Worm (Caenorhabditis elegans): ENCODE results near the gene txt-13.

DNA sequence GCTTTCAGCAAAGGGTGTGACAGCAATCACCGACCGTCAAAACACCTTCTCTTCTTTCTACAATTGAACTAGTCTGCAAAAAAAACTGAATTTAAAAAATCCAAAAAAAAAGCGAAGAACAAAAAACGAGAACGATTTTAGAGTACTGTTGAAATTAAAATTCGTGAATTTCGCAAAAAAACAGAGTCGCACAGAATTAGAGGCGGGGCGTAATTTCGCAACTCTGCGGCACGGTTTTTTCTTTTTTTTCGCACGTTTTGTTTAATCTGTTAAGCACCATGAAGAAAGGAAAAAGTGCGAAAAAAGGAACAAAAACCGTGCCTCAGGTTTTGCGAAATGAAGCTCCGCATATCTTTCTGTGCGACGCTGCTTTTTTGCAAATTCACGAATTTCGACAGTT, 15.4 kb upstream of the txt-13 start, which contains the start of gene mnk-1:
- no peak for TF ChIP-seq unc-3 (GFP tag; conservative IDR thresholded peaks at IDR 0.05)
- no peak for TF ChIP-seq unc-3 (tag; optimal IDR thresholded peaks at IDR 0.05)
- no peak for TF ChIP-seq nfya-1 (tag; optimal IDR thresholded peaks at IDR 0.05)
- no peak for TF ChIP-seq nhr-11 (tag; optimal IDR thresholded peaks at IDR 0.05)
- TF ChIP-seq pag-3 (tag; optimal IDR thresholded peaks at IDR 0.05; ENCODE audit: borderline replicate concordance) = no peak
- TF ChIP-seq ceh-31 (tag; optimal IDR thresholded peaks at IDR 0.05) = no peak
- no peak for TF ChIP-seq rnt-1 (tag; optimal IDR thresholded peaks at IDR 0.05)
- no peak for TF ChIP-seq sox-4 (tag; optimal IDR thresholded peaks at IDR 0.05)
